Fruit fly (Drosophila melanogaster): ENCODE data around the gene ush.
A peak's percentile ranks its signal among the peaks of the same experiment; 100 is the strongest.

The ush gene

dm6 chr2L:455738-456137 lies 20.3 kb upstream of the ush start:
- TF ChIP-seq ovo (GFP tag; optimal IDR thresholded peaks at IDR 0.05), result no peak
- TF ChIP-seq Clk (GFP tag; optimal IDR thresholded peaks at IDR 0.05), result no peak

dm6 chr2L:467683-468082 lies 8.3 kb upstream of the ush start:
- no peak for TF ChIP-seq CG1620 (GFP tag; optimal IDR thresholded peaks at IDR 0.05)
- no peak for TF ChIP-seq Hr96 (GFP tag; optimal IDR thresholded peaks at IDR 0.05)
- TF ChIP-seq CG7045 (GFP tag; optimal IDR thresholded peaks at IDR 0.05), result no peak
- TF ChIP-seq Mnt (GFP tag; optimal IDR thresholded peaks at IDR 0.05), result no peak

DNA sequence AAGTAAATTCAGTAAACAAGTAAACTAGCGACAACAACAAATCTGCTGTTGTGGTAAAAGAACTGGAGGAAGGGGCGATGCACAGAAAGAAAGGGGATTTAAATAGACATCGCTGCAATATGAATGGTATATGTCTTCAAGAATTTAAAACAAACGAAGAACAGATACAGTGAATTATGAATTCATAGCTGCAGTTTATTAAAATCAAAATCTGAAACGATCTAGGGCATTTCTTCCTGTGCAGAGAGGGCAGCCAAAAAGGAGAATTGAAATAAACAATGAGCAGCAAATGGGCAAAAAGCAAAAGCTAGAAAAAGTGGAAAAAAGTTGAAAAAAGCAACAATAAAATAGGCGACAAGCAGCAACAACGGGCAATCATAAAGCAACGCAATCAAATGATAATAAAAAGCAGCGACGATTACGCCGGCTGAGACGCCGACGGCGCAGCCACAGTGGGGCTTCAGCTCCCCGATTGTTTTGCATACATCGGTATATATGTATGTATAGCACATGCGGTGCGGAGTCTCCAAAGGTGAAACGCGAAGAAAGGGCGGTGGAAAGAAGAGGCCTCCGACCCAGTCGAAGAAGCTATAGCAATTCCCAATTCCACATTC lies 7.2 kb upstream of the ush start:
- TF ChIP-seq CG14711 (tag; optimal IDR thresholded peaks at IDR 0.05) (peak; percentile 74), tj (GFP tag; optimal IDR thresholded peaks at IDR 0.05) (peak; percentile 60), Crg-1 (GFP tag; optimal IDR thresholded peaks at IDR 0.05) (no peak), CG7101 (tag; optimal IDR thresholded peaks at IDR 0.05) (peak; percentile 68), ovo (GFP tag; optimal IDR thresholded peaks at IDR 0.05) (no peak), Mnt (GFP tag; optimal IDR thresholded peaks at IDR 0.05) (no peak), bab1 (GFP tag; optimal IDR thresholded peaks at IDR 0.05) (no peak), cic (GFP tag; optimal IDR thresholded peaks at IDR 0.05) (peak; percentile 84), CG7045 (GFP tag; optimal IDR thresholded peaks at IDR 0.05) (peak; percentile 18), Clk (GFP tag; optimal IDR thresholded peaks at IDR 0.05) (no peak), CG11617 (GFP tag; optimal IDR thresholded peaks at IDR 0.05) (peak; percentile 50), cnc (optimal IDR thresholded peaks at IDR 0.05) (no peak), Hr96 (GFP tag; optimal IDR thresholded peaks at IDR 0.05) (peak; percentile 32), CG1620 (GFP tag; optimal IDR thresholded peaks at IDR 0.05) (no peak), CG12768 (GFP tag; optimal IDR thresholded peaks at IDR 0.05) (peak; percentile 65), pad (GFP tag; optimal IDR thresholded peaks at IDR 0.05) (peak; percentile 14), CG33017 (tag; optimal IDR thresholded peaks at IDR 0.05) (peak; percentile 63), CG5204 (GFP tag; optimal IDR thresholded peaks at IDR 0.05) (peak; percentile 48), toe (GFP tag; optimal IDR thresholded peaks at IDR 0.05) (no peak), kay (GFP tag; ENCODE audit: borderline replicate concordance) (peak; percentile 89)

- no peak for TF ChIP-seq pad (GFP tag; optimal IDR thresholded peaks at IDR 0.05)
- TF ChIP-seq kay (GFP tag; ENCODE audit: borderline replicate concordance), result peak; percentile 28
Observed at dm6 chr2L:469912-470311, 6.1 kb upstream of the ush start.

dm6 chr2L:470336-470934 lies 5.6 kb upstream of the ush start:
- TF ChIP-seq CG14711 (tag; optimal IDR thresholded peaks at IDR 0.05), result peak; percentile 56
- TF ChIP-seq bab1 (GFP tag; optimal IDR thresholded peaks at IDR 0.05), result peak; percentile 47
- no peak for TF ChIP-seq ovo (GFP tag; optimal IDR thresholded peaks at IDR 0.05)
- peak; percentile 42 for TF ChIP-seq Crg-1 (GFP tag; optimal IDR thresholded peaks at IDR 0.05)
- TF ChIP-seq cic (GFP tag; optimal IDR thresholded peaks at IDR 0.05), result peak; percentile 61
- TF ChIP-seq pad (GFP tag; optimal IDR thresholded peaks at IDR 0.05), result peak; percentile 34
- peak; percentile 58 for TF ChIP-seq Hr96 (GFP tag; optimal IDR thresholded peaks at IDR 0.05)
- TF ChIP-seq Mnt (GFP tag; optimal IDR thresholded peaks at IDR 0.05), result peak; percentile 29
- TF ChIP-seq CG1620 (GFP tag; optimal IDR thresholded peaks at IDR 0.05), result no peak
- peak; percentile 94 for TF ChIP-seq CG12768 (GFP tag; optimal IDR thresholded peaks at IDR 0.05)
- TF ChIP-seq CG33017 (tag; optimal IDR thresholded peaks at IDR 0.05), result peak; percentile 59
- TF ChIP-seq CG7045 (GFP tag; optimal IDR thresholded peaks at IDR 0.05), result peak; percentile 49
- TF ChIP-seq toe (GFP tag; optimal IDR thresholded peaks at IDR 0.05), result peak; percentile 18
- peak; percentile 22 for TF ChIP-seq CG5204 (GFP tag; optimal IDR thresholded peaks at IDR 0.05)
- peak; percentile 75 for TF ChIP-seq kay (GFP tag; ENCODE audit: borderline replicate concordance)
- TF ChIP-seq CG11617 (GFP tag; optimal IDR thresholded peaks at IDR 0.05), result no peak
- TF ChIP-seq tj (GFP tag; optimal IDR thresholded peaks at IDR 0.05), result no peak
- TF ChIP-seq CG7101 (tag; optimal IDR thresholded peaks at IDR 0.05), result peak; percentile 55
- no peak for TF ChIP-seq cnc (optimal IDR thresholded peaks at IDR 0.05)
- TF ChIP-seq Clk (GFP tag; optimal IDR thresholded peaks at IDR 0.05), result peak; percentile 16

- TF ChIP-seq ovo (GFP tag; optimal IDR thresholded peaks at IDR 0.05), result peak; percentile 44
- no peak for TF ChIP-seq Hr96 (GFP tag; optimal IDR thresholded peaks at IDR 0.05)
- no peak for TF ChIP-seq cnc (optimal IDR thresholded peaks at IDR 0.05)
- peak; percentile 34 for TF ChIP-seq Clk (GFP tag; optimal IDR thresholded peaks at IDR 0.05)
- peak; percentile 86 for TF ChIP-seq CG11617 (GFP tag; optimal IDR thresholded peaks at IDR 0.05)
- no peak for TF ChIP-seq Mnt (GFP tag; optimal IDR thresholded peaks at IDR 0.05)
- peak; percentile 66 for TF ChIP-seq CG12768 (GFP tag; optimal IDR thresholded peaks at IDR 0.05)
- peak; percentile 31 for TF ChIP-seq Crg-1 (GFP tag; optimal IDR thresholded peaks at IDR 0.05)
- TF ChIP-seq CG7045 (GFP tag; optimal IDR thresholded peaks at IDR 0.05), result peak; percentile 66
- peak; percentile 79 for TF ChIP-seq tj (GFP tag; optimal IDR thresholded peaks at IDR 0.05)
- TF ChIP-seq kay (GFP tag; ENCODE audit: borderline replicate concordance), result no peak
- TF ChIP-seq cic (GFP tag; optimal IDR thresholded peaks at IDR 0.05), result peak; percentile 36
- TF ChIP-seq CG33017 (tag; optimal IDR thresholded peaks at IDR 0.05), result peak; percentile 78
- peak; percentile 85 for TF ChIP-seq CG7101 (tag; optimal IDR thresholded peaks at IDR 0.05)
- TF ChIP-seq toe (GFP tag; optimal IDR thresholded peaks at IDR 0.05), result peak; percentile 41
- TF ChIP-seq pad (GFP tag; optimal IDR thresholded peaks at IDR 0.05), result peak; percentile 55
- peak; percentile 14 for TF ChIP-seq CG1620 (GFP tag; optimal IDR thresholded peaks at IDR 0.05)
- peak; percentile 60 for TF ChIP-seq CG5204 (GFP tag; optimal IDR thresholded peaks at IDR 0.05)
- peak; percentile 80 for TF ChIP-seq CG14711 (tag; optimal IDR thresholded peaks at IDR 0.05)
- TF ChIP-seq bab1 (GFP tag; optimal IDR thresholded peaks at IDR 0.05), result peak; percentile 88
Observed at dm6 chr2L:471021-471479, 5.0 kb upstream of the ush start.

All from whole organism, adult.